Fruit fly (Drosophila melanogaster): ENCODE results near the gene CG4607.

- TF ChIP-seq pan (optimal IDR thresholded peaks at IDR 0.05): no peak
- TF ChIP-seq psq (optimal IDR thresholded peaks at IDR 0.05): no peak
- no peak for TF ChIP-seq Dll (optimal IDR thresholded peaks at IDR 0.05)
- no peak for TF ChIP-seq usp (GFP tag; optimal IDR thresholded peaks at IDR 0.05)
These were observed 5.7 kb upstream of the CG4607 start for dm6 chrX:7063563-7063962.
